Worm (Caenorhabditis elegans) whole organism, L3 larva: ENCODE results near the gene grl-25.
A peak's percentile ranks its signal among the peaks of the same experiment; 100 is the strongest.

ENCODE experiments used
- R02D3.7 ChIP-seq: fragments of 150-350 bp; optimal IDR thresholded peaks from 2 replicates; lab custom pipeline; 2014; ENCODE audit warnings: missing biosample characterization, missing genetic modification characterization
- ZK546.5 ChIP-seq: sonication (generic microtip); optimal IDR thresholded peaks from 2 replicates; lab custom pipeline; 2017; ENCODE audit warnings: missing biosample characterization, missing genetic modification characterization
- aly-2 ChIP-seq: fragments of 150-350 bp; optimal IDR thresholded peaks from 2 replicates; lab custom pipeline; 2014; ENCODE audit warnings: missing biosample characterization, missing genetic modification characterization
- ama-1 ChIP-seq: fragments of 150-350 bp; optimal IDR thresholded peaks from 2 replicates; lab custom pipeline; 2018
- ceh-16 ChIP-seq: sonication (generic microtip); optimal IDR thresholded peaks from 2 replicates; lab custom pipeline; 2017; ENCODE audit warnings: missing biosample characterization, missing genetic modification characterization
- ceh-28 ChIP-seq: fragments of 150-350 bp; optimal IDR thresholded peaks from 2 replicates; lab custom pipeline; 2014; ENCODE audit warnings: missing biosample characterization, missing genetic modification reagents, missing genetic modification characterization
- ceh-82 ChIP-seq: fragments of 150-350 bp; optimal IDR thresholded peaks from 2 replicates; lab custom pipeline; 2014; ENCODE audit warnings: missing biosample characterization, missing genetic modification characterization
- ceh-9 ChIP-seq: sonication (generic microtip); optimal IDR thresholded peaks from 2 replicates; lab custom pipeline; 2018; ENCODE audit warnings: missing biosample characterization, missing genetic modification characterization
- daf-12 ChIP-seq: fragments of 150-350 bp; optimal IDR thresholded peaks from 2 replicates; lab custom pipeline; 2014; ENCODE audit warnings: missing biosample characterization, missing genetic modification reagents, missing genetic modification characterization
- egl-27 ChIP-seq: sonication (generic microtip); optimal IDR thresholded peaks from 4 replicates; lab custom pipeline; 2017; ENCODE audit warnings: missing biosample characterization, missing genetic modification reagents, missing genetic modification characterization
- egl-5 ChIP-seq: fragments of 150-350 bp; optimal IDR thresholded peaks from 2 replicates; lab custom pipeline; 2017; ENCODE audit warnings: missing biosample characterization, missing genetic modification reagents, missing genetic modification characterization, inconsistent platforms
- elt-1 ChIP-seq: fragments of 150-350 bp; optimal IDR thresholded peaks from 2 replicates; lab custom pipeline; 2014; ENCODE audit warnings: missing biosample characterization, missing genetic modification characterization
- elt-2 ChIP-seq: sonication (generic microtip); optimal IDR thresholded peaks from 2 replicates; lab custom pipeline; 2016; ENCODE audit warnings: missing genetic modification reagents, mild to moderate bottlenecking, missing genetic modification characterization, missing compliant biosample characterization
- elt-3 ChIP-seq, 3 experiments: fragments of 150-350 bp in 1 of 3; sonication (generic microtip) in 2 of 3; optimal IDR thresholded peaks; 2 replicates in 2 of 3; 4 replicates in 1 of 3; lab custom pipeline; 2014 to 2017; ENCODE audit warnings: missing biosample characterization in 3 of 3, missing genetic modification characterization in 3 of 3
- eor-1 ChIP-seq, 2 experiments: fragments of 150-350 bp; optimal IDR thresholded peaks; 2 replicates each; lab custom pipeline; 2014 to 2018; ENCODE audit warnings: missing biosample characterization in 2 of 2, missing genetic modification characterization in 2 of 2
- fkh-10 ChIP-seq: sonication (generic microtip); optimal IDR thresholded peaks from 2 replicates; lab custom pipeline; 2017; ENCODE audit warnings: missing biosample characterization, missing genetic modification reagents, missing genetic modification characterization
- fkh-2 ChIP-seq: fragments of 150-350 bp; optimal IDR thresholded peaks from 2 replicates; lab custom pipeline; 2014; ENCODE audit warnings: missing biosample characterization, missing genetic modification reagents, missing genetic modification characterization
- fos-1 ChIP-seq: fragments of 150-350 bp; optimal IDR thresholded peaks from 2 replicates; lab custom pipeline; 2014; ENCODE audit warnings: missing biosample characterization, missing genetic modification characterization
- hmg-11 ChIP-seq: sonication (generic microtip); optimal IDR thresholded peaks from 2 replicates; lab custom pipeline; 2016; ENCODE audit warnings: missing genetic modification characterization, missing compliant biosample characterization
- jun-1 ChIP-seq: fragments of 150-350 bp; optimal IDR thresholded peaks from 2 replicates; lab custom pipeline; 2014; ENCODE audit warnings: missing biosample characterization, missing genetic modification reagents, missing genetic modification characterization
- lin-15B ChIP-seq: fragments of 150-350 bp; optimal IDR thresholded peaks from 2 replicates; lab custom pipeline; 2014; ENCODE audit warnings: missing biosample characterization, missing genetic modification characterization
- lin-39 ChIP-seq: fragments of 150-350 bp; optimal IDR thresholded peaks from 2 replicates; lab custom pipeline; 2018; ENCODE audit warnings: missing biosample characterization, missing genetic modification reagents, missing genetic modification characterization
- lsy-12 ChIP-seq: sonication (generic microtip); optimal IDR thresholded peaks from 2 replicates; lab custom pipeline; 2016; ENCODE audit warnings: mild to moderate bottlenecking, missing genetic modification characterization, missing compliant biosample characterization
- mml-1 ChIP-seq: fragments of 150-350 bp; sonication (generic microtip); optimal IDR thresholded peaks from 3 replicates; lab custom pipeline; 2014; ENCODE audit warnings: missing biosample characterization, missing genetic modification characterization
- nfya-1 ChIP-seq: sonication (generic microtip); optimal IDR thresholded peaks from 2 replicates; lab custom pipeline; 2017; ENCODE audit warnings: missing genetic modification characterization, mild to moderate bottlenecking, missing compliant biosample characterization, antibody characterized with exemption, moderate library complexity; ENCODE audit not compliant: insufficient read depth
- nhr-11 ChIP-seq: fragments of 150-350 bp; optimal IDR thresholded peaks from 2 replicates; lab custom pipeline; 2014; ENCODE audit warnings: missing biosample characterization, missing genetic modification characterization
- nhr-12 ChIP-seq: fragments of 150-350 bp; optimal IDR thresholded peaks from 2 replicates; lab custom pipeline; 2014; ENCODE audit warnings: missing biosample characterization, missing genetic modification characterization
- nhr-23 ChIP-seq: fragments of 150-350 bp; optimal IDR thresholded peaks from 2 replicates; lab custom pipeline; 2014; ENCODE audit warnings: missing biosample characterization, missing genetic modification reagents, missing genetic modification characterization
- nhr-237 ChIP-seq: fragments of 150-350 bp; optimal IDR thresholded peaks from 2 replicates; lab custom pipeline; 2014; ENCODE audit warnings: missing biosample characterization, missing genetic modification characterization
- nhr-25 ChIP-seq: sonication (generic microtip); optimal IDR thresholded peaks from 2 replicates; lab custom pipeline; 2017; ENCODE audit warnings: missing biosample characterization, missing genetic modification characterization
- nhr-28 ChIP-seq: fragments of 150-350 bp; optimal IDR thresholded peaks from 2 replicates; lab custom pipeline; 2014; ENCODE audit warnings: missing biosample characterization, missing genetic modification characterization
- nhr-43 ChIP-seq: sonication (generic microtip); optimal IDR thresholded peaks from 2 replicates; lab custom pipeline; 2016; ENCODE audit warnings: mild to moderate bottlenecking, missing genetic modification characterization, missing compliant biosample characterization; ENCODE audit not compliant: poor library complexity, severe bottlenecking
- nhr-67 ChIP-seq: fragments of 150-350 bp; optimal IDR thresholded peaks from 2 replicates; lab custom pipeline; 2014; ENCODE audit warnings: missing biosample characterization, missing genetic modification characterization
- nhr-76 ChIP-seq: fragments of 150-350 bp; sonication (generic microtip); optimal IDR thresholded peaks from 5 replicates; lab custom pipeline; 2014; ENCODE audit warnings: missing biosample characterization, missing genetic modification characterization
- nhr-77 ChIP-seq: fragments of 150-350 bp; optimal IDR thresholded peaks from 2 replicates; lab custom pipeline; 2014; ENCODE audit warnings: missing biosample characterization, missing genetic modification characterization
- pha-4 ChIP-seq: fragments of 150-350 bp; optimal IDR thresholded peaks from 2 replicates; lab custom pipeline; 2014; ENCODE audit warnings: missing biosample characterization, missing genetic modification reagents, missing genetic modification characterization
- pqm-1 ChIP-seq: fragments of 150-350 bp; optimal IDR thresholded peaks from 2 replicates; lab custom pipeline; 2017; ENCODE audit warnings: missing biosample characterization, missing genetic modification characterization, inconsistent platforms
- sea-2 ChIP-seq: fragments of 150-350 bp; sonication (generic microtip); optimal IDR thresholded peaks from 4 replicates; lab custom pipeline; 2014; ENCODE audit warnings: missing biosample characterization, missing genetic modification reagents, missing genetic modification characterization
- skn-1 ChIP-seq: fragments of 150-350 bp; optimal IDR thresholded peaks from 2 replicates; lab custom pipeline; 2014; ENCODE audit warnings: missing biosample characterization, missing genetic modification characterization
- snpc-4 ChIP-seq: fragments of 150-350 bp; optimal IDR thresholded peaks from 2 replicates; lab custom pipeline; 2014; ENCODE audit warnings: missing biosample characterization, missing genetic modification characterization
- tbx-2 ChIP-seq: sonication (generic microtip); optimal IDR thresholded peaks from 2 replicates; lab custom pipeline; 2016; ENCODE audit warnings: mild to moderate bottlenecking, missing genetic modification characterization, missing compliant biosample characterization
- unc-39 ChIP-seq: sonication (generic microtip); optimal IDR thresholded peaks from 4 replicates; lab custom pipeline; 2017; ENCODE audit warnings: missing biosample characterization, missing genetic modification characterization
- unc-62 ChIP-seq: fragments of 150-350 bp; sonication (generic microtip); optimal IDR thresholded peaks from 4 replicates; lab custom pipeline; 2014; ENCODE audit warnings: missing biosample characterization, missing genetic modification reagents, missing genetic modification characterization
- zag-1 ChIP-seq: fragments of 150-350 bp; optimal IDR thresholded peaks from 2 replicates; lab custom pipeline; 2014; ENCODE audit warnings: missing biosample characterization, missing genetic modification characterization
- ztf-11 ChIP-seq: fragments of 150-350 bp; optimal IDR thresholded peaks from 2 replicates; lab custom pipeline; 2014; ENCODE audit warnings: missing biosample characterization, missing genetic modification characterization
- ztf-4 ChIP-seq: fragments of 150-350 bp; optimal IDR thresholded peaks from 2 replicates; lab custom pipeline; 2014; ENCODE audit warnings: missing biosample characterization, missing genetic modification characterization

The grl-25 gene

ce11 chrIII:8981847-8982479 is 19.9 kb downstream of the grl-25 start, which contains the start of gene pde-2 (continued):
- TF ChIP-seq eor-1 (tag; optimal IDR thresholded peaks at IDR 0.05; lab: Kevin White, UChicago) (no peak), daf-12 (tag; lab: Kevin White, UChicago) (no peak), nhr-76 (tag; lab: Kevin White, UChicago) (no peak), elt-2 (tag; lab: Kevin White, UChicago) (no peak), lin-39 (no peak), fkh-10 (GFP tag; lab: Kevin White, UChicago) (peak; percentile 78), hmg-11 (tag; lab: Kevin White, UChicago) (peak; percentile 70), nhr-23 (tag; lab: Kevin White, UChicago) (peak; percentile 25), ceh-9 (tag; lab: Kevin White, UChicago) (no peak), ceh-28 (tag; lab: Kevin White, UChicago) (peak; percentile 7), nhr-77 (tag; lab: Kevin White, UChicago) (no peak), nhr-25 (tag; lab: Kevin White, UChicago) (peak; percentile 38), nhr-11 (tag; lab: Kevin White, UChicago) (no peak), elt-1 (tag; lab: Kevin White, UChicago) (no peak)

- TF ChIP-seq egl-27 (tag; lab: Kevin White, UChicago) (no peak), nhr-43 (tag; lab: Kevin White, UChicago) (peak; percentile 16), lin-39 (peak; percentile 25), ama-1 (lab: Kevin White, UChicago) (peak; percentile 32), nhr-23 (tag; lab: Kevin White, UChicago) (peak; percentile 36), nhr-25 (tag; lab: Kevin White, UChicago) (peak; percentile 69)
Observed at ce11 chrIII:8983135-8983534, 21.0 kb downstream of the grl-25 start.

ce11 chrIII:8983811-8984210 is 21.7 kb downstream of the grl-25 start:
- TF ChIP-seq nhr-76 (tag; lab: Kevin White, UChicago) (no peak), pha-4 (tag; lab: Kevin White, UChicago) (no peak), nhr-25 (tag; lab: Kevin White, UChicago) (no peak), unc-62 (GFP tag; lab: Kevin White, UChicago) (no peak), nhr-67 (no peak), jun-1 (tag; lab: Kevin White, UChicago) (peak; percentile 35), ztf-11 (tag; lab: Kevin White, UChicago) (no peak), egl-5 (tag; lab: Kevin White, UChicago) (no peak), R02D3.7 (tag; lab: Kevin White, UChicago) (no peak), aly-2 (no peak), ceh-82 (tag; lab: Kevin White, UChicago) (no peak), eor-1 (tag; optimal IDR thresholded peaks at IDR 0.05; lab: Kevin White, UChicago) (no peak), pqm-1 (tag; lab: Kevin White, UChicago) (peak; percentile 15), daf-12 (tag; lab: Kevin White, UChicago) (no peak), skn-1 (tag; lab: Kevin White, UChicago) (peak; percentile 48), elt-3 (tag; optimal IDR thresholded peaks at IDR 0.05; lab: Kevin White, UChicago) (peak in 2 of 3 experiments; percentile 36 to 84), ceh-16 (tag; lab: Kevin White, UChicago) (no peak), ceh-9 (tag; lab: Kevin White, UChicago) (no peak), ZK546.5 (tag; lab: Kevin White, UChicago) (no peak), nhr-12 (tag; lab: Kevin White, UChicago) (no peak), nhr-11 (tag; lab: Kevin White, UChicago) (no peak), elt-2 (tag; lab: Kevin White, UChicago) (peak; percentile 1), lin-39 (no peak), fos-1 (tag; lab: Kevin White, UChicago) (no peak), fkh-10 (GFP tag; lab: Kevin White, UChicago) (no peak), lin-15B (tag; lab: Kevin White, UChicago) (no peak), ceh-28 (tag; lab: Kevin White, UChicago) (no peak), egl-27 (tag; lab: Kevin White, UChicago) (no peak), ama-1 (lab: Kevin White, UChicago) (peak; percentile 59), mml-1 (tag; lab: Kevin White, UChicago) (no peak), ztf-4 (tag; lab: Kevin White, UChicago) (no peak), nfya-1 (no peak), zag-1 (tag; lab: Kevin White, UChicago) (no peak), unc-39 (tag; lab: Kevin White, UChicago) (no peak), nhr-77 (tag; lab: Kevin White, UChicago) (no peak), lsy-12 (tag; lab: Kevin White, UChicago) (no peak), tbx-2 (no peak), hmg-11 (tag; lab: Kevin White, UChicago) (no peak), fkh-2 (tag; lab: Kevin White, UChicago) (no peak), elt-1 (tag; lab: Kevin White, UChicago) (no peak), snpc-4 (no peak), nhr-43 (tag; lab: Kevin White, UChicago) (peak; percentile 48), sea-2 (GFP tag; lab: Kevin White, UChicago) (no peak), nhr-28 (tag; lab: Kevin White, UChicago) (no peak), nhr-237 (tag; lab: Kevin White, UChicago) (no peak)
